Fruit fly (Drosophila melanogaster): ENCODE data around the gene abs.

DNA sequence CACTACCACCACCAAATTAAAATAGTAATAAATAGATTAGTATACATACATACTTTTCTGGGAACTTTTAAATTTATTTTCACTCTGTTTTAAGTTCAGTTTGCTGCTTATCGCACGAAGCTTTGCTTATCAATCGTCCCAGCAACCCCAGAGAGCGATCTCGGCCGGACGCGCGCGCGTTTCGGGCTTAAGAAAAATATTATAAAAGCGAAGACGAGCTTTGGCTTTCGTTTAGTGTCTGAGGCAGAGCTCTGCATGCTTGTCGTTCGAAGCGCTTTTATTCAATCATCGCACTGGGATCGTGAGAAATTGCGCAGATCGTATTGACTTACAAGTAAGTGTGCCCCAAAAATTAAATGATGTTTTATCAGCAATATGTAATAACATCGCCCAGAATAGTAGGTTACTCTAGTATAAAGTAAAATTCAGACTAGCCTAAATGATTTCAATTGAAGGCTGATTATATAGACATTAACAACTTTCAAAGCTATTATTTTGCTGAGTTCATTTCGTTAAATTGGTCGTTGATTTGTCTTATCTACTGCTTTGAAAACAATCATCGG is 2.2 kb downstream of the abs start, which contains the start of gene Gel:
- TF ChIP-seq foxo (GFP tag; optimal IDR thresholded peaks at IDR 0.05) (no peak), Dfd (GFP tag; optimal IDR thresholded peaks at IDR 0.05) (no peak), psq (GFP tag; optimal IDR thresholded peaks at IDR 0.05) (no peak), dl (GFP tag; optimal IDR thresholded peaks at IDR 0.05; ENCODE audit: insufficient read depth in 1 of 2, partially characterized antibody in 2 of 2) (no peak), pan (optimal IDR thresholded peaks at IDR 0.05) (no peak), OdsH (GFP tag; optimal IDR thresholded peaks at IDR 0.05) (no peak), Hr78 (GFP tag; optimal IDR thresholded peaks at IDR 0.05) (no peak), rgr (GFP tag; optimal IDR thresholded peaks at IDR 0.05) (no peak), CG9705 (GFP tag; optimal IDR thresholded peaks at IDR 0.05) (no peak), fru (GFP tag; optimal IDR thresholded peaks at IDR 0.05) (no peak), CG32264 (GFP tag; optimal IDR thresholded peaks at IDR 0.05) (no peak), Myc (optimal IDR thresholded peaks at IDR 0.05) (no peak)
